Worm (Caenorhabditis elegans): ENCODE data around the gene smc-6.

DNA sequence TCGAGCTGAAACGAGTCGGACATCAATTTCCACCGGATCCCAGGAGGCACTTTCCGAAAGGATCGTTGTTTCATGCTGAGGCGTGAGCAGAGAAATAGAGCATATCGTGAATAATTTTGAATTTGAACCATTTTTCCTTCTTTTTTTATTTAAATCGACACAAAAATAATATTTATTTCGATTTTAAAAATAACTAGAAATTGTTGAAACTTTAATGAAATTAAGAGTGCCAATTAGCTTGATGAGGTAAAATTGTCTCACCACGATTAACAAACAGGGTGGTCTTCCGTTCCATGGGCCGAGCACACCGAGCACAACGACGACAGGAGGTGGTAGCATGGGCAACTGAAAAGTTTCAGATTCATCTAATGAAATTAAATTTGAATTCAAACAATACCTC, 9.8 kb downstream of the smc-6 start:
- TF ChIP-seq dao-5 (tag; optimal IDR thresholded peaks at IDR 0.05), result no peak
- TF ChIP-seq W03F9.2 (tag; optimal IDR thresholded peaks at IDR 0.05), result no peak
